Fruit fly (Drosophila melanogaster) whole organism, prepupa: ENCODE data around the gene Hesr.

Experiments used
- Blimp-1 ChIP-seq: fragments of 200-800 bp; sonication (Bioruptor generic); optimal IDR thresholded peaks from 3 replicates; lab custom pipeline; 2017; ENCODE audit warnings: missing biosample characterization, missing genetic modification characterization, mild to moderate bottlenecking, moderate library complexity, missing genetic modification reagents
- CG10631 ChIP-seq: fragments of 200-800 bp; sonication (Bioruptor generic); optimal IDR thresholded peaks from 2 replicates; lab custom pipeline; 2016; ENCODE audit warnings: missing biosample characterization, missing genetic modification characterization
- CG10669 ChIP-seq: fragments of 200-800 bp; sonication (Bioruptor generic); optimal IDR thresholded peaks from 3 replicates; lab custom pipeline; 2018; ENCODE audit warnings: missing biosample characterization, mild to moderate bottlenecking, missing genetic modification characterization, moderate library complexity
- CG11294 ChIP-seq: fragments of 200-800 bp; sonication (Bioruptor generic); IDR thresholded peaks from 2 replicates; pipeline ENCODE4 v1.3.6; 2022; ENCODE audit warnings: missing biosample characterization, missing genetic modification characterization
- CG11762 ChIP-seq: fragments of 200-800 bp; sonication (Bioruptor generic); optimal IDR thresholded peaks from 3 replicates; lab custom pipeline; 2016; ENCODE audit warnings: missing biosample characterization, missing genetic modification characterization; ENCODE audit not compliant: insufficient read depth
- CG11902 ChIP-seq: fragments of 200-800 bp; sonication (Bioruptor generic); optimal IDR thresholded peaks from 3 replicates; lab custom pipeline; 2016; ENCODE audit warnings: missing biosample characterization, missing genetic modification characterization
- CG15336 ChIP-seq: fragments of 200-800 bp; sonication (Bioruptor generic); IDR thresholded peaks from 2 replicates; pipeline ENCODE4 v1.3.6; 2022; ENCODE audit warnings: missing biosample characterization, missing genetic modification characterization
- CG1621 ChIP-seq: fragments of 200-800 bp; sonication (Bioruptor generic); optimal IDR thresholded peaks from 3 replicates; lab custom pipeline; 2018; ENCODE audit warnings: missing biosample characterization, mild to moderate bottlenecking, missing genetic modification characterization
- CG31627 ChIP-seq: fragments of 200-800 bp; sonication (Bioruptor generic); optimal IDR thresholded peaks from 3 replicates; lab custom pipeline; 2016; ENCODE audit warnings: missing biosample characterization, missing genetic modification characterization
- CG32006 ChIP-seq: fragments of 200-800 bp; sonication (Bioruptor generic); optimal IDR thresholded peaks from 3 replicates; lab custom pipeline; 2017; ENCODE audit warnings: missing biosample characterization, mild to moderate bottlenecking, missing genetic modification characterization
- CG34406 ChIP-seq: fragments of 200-800 bp; sonication (Bioruptor generic); optimal IDR thresholded peaks from 3 replicates; lab custom pipeline; 2016; ENCODE audit warnings: missing biosample characterization, missing genetic modification characterization
- CG4318 ChIP-seq: fragments of 200-800 bp; sonication (Bioruptor generic); optimal IDR thresholded peaks from 3 replicates; lab custom pipeline; 2017; ENCODE audit warnings: missing biosample characterization, mild to moderate bottlenecking, missing genetic modification characterization
- CG6163 ChIP-seq: fragments of 200-800 bp; sonication (Bioruptor generic); IDR thresholded peaks from 3 replicates; pipeline ENCODE4 v1.3.6; 2022; ENCODE audit warnings: missing biosample characterization, missing genetic modification characterization
- CG6808 ChIP-seq: fragments of 200-800 bp; sonication (Bioruptor generic); optimal IDR thresholded peaks from 3 replicates; lab custom pipeline; 2017; ENCODE audit warnings: missing biosample characterization, missing genetic modification characterization, mild to moderate bottlenecking, moderate library complexity, missing genetic modification reagents
- CG6854 ChIP-seq: fragments of 200-800 bp; sonication (Bioruptor generic); optimal IDR thresholded peaks from 2 replicates; lab custom pipeline; 2017; ENCODE audit warnings: missing biosample characterization, mild to moderate bottlenecking, missing genetic modification characterization
- CG7368 ChIP-seq: fragments of 200-800 bp; sonication (Bioruptor generic); optimal IDR thresholded peaks from 3 replicates; lab custom pipeline; 2016; ENCODE audit warnings: missing biosample characterization, missing genetic modification characterization
- CG8119 ChIP-seq: fragments of 200-800 bp; sonication (Bioruptor generic); IDR thresholded peaks from 3 replicates; pipeline ENCODE4 v1.3.6; 2022; ENCODE audit warnings: missing biosample characterization, missing genetic modification characterization
- CG8632 ChIP-seq: fragments of 200-800 bp; sonication (Bioruptor generic); optimal IDR thresholded peaks from 3 replicates; lab custom pipeline; 2016; ENCODE audit warnings: missing biosample characterization, missing genetic modification characterization
- Eip75B ChIP-seq: fragments of 200-800 bp; sonication (Bioruptor generic); optimal IDR thresholded peaks from 3 replicates; lab custom pipeline; 2016; ENCODE audit warnings: missing biosample characterization, missing genetic modification characterization
- Eip78C ChIP-seq: fragments of 200-800 bp; sonication (Bioruptor generic); peaks from one replicate; lab custom pipeline; 2016; ENCODE audit warnings: missing biosample characterization, missing genetic modification characterization
- Ets96B ChIP-seq: fragments of 200-800 bp; optimal IDR thresholded peaks from 2 replicates; lab custom pipeline; 2019; ENCODE audit warnings: missing biosample characterization, mild to moderate bottlenecking, missing genetic modification characterization, moderate library complexity
- Gug ChIP-seq: fragments of 200-800 bp; sonication (Bioruptor generic); IDR thresholded peaks from 2 replicates; pipeline ENCODE4 v1.3.6; 2022; ENCODE audit warnings: missing biosample characterization, missing genetic modification characterization
- Hr38 ChIP-seq: sonication (Bioruptor generic); optimal IDR thresholded peaks from 2 replicates; lab custom pipeline; 2016; ENCODE audit warnings: missing biosample characterization, missing genetic modification characterization
- Hr4 ChIP-seq: fragments of 200-800 bp; sonication (Bioruptor generic); optimal IDR thresholded peaks from 3 replicates; lab custom pipeline; 2016; ENCODE audit warnings: missing biosample characterization, missing genetic modification characterization
- Lpt ChIP-seq: fragments of 200-800 bp; sonication (Bioruptor generic); optimal IDR thresholded peaks from 3 replicates; lab custom pipeline; 2016; ENCODE audit warnings: missing biosample characterization, missing genetic modification characterization
- Met ChIP-seq: fragments of 200-800 bp; sonication (Bioruptor generic); optimal IDR thresholded peaks from 3 replicates; lab custom pipeline; 2016; ENCODE audit warnings: missing biosample characterization, missing genetic modification characterization
- Smox ChIP-seq: fragments of 200-800 bp; sonication (Bioruptor generic); optimal IDR thresholded peaks from 3 replicates; lab custom pipeline; 2016; ENCODE audit warnings: missing biosample characterization, missing genetic modification characterization
- Sox15 ChIP-seq: fragments of 200-800 bp; sonication (Bioruptor generic); optimal IDR thresholded peaks from 3 replicates; lab custom pipeline; 2016; ENCODE audit warnings: missing biosample characterization, missing genetic modification characterization
- achi ChIP-seq: fragments of 200-800 bp; sonication (Bioruptor generic); optimal IDR thresholded peaks from 3 replicates; lab custom pipeline; 2016; ENCODE audit warnings: missing biosample characterization, missing genetic modification characterization
- acj6 ChIP-seq: fragments of 200-800 bp; sonication (Bioruptor generic); optimal IDR thresholded peaks from 3 replicates; lab custom pipeline; 2016; ENCODE audit warnings: missing biosample characterization, missing genetic modification characterization
- dac ChIP-seq: fragments of 200-800 bp; sonication (Bioruptor generic); optimal IDR thresholded peaks from 2 replicates; lab custom pipeline; 2017; ENCODE audit warnings: missing biosample characterization, mild to moderate bottlenecking, missing genetic modification characterization
- dsx ChIP-seq: fragments of 200-800 bp; optimal IDR thresholded peaks from 3 replicates; lab custom pipeline; 2019; ENCODE audit warnings: missing biosample characterization, mild to moderate bottlenecking, missing genetic modification characterization, moderate library complexity; ENCODE audit not compliant: poor library complexity, severe bottlenecking
- eg ChIP-seq: fragments of 200-800 bp; sonication (Bioruptor generic); IDR thresholded peaks from 3 replicates; pipeline ENCODE4 v1.3.6; 2022; ENCODE audit warnings: missing biosample characterization, missing genetic modification characterization
- lz ChIP-seq: fragments of 200-800 bp; sonication (Bioruptor generic); optimal IDR thresholded peaks from 3 replicates; lab custom pipeline; 2016; ENCODE audit warnings: missing biosample characterization, missing genetic modification characterization
- net ChIP-seq: fragments of 200-800 bp; sonication (Bioruptor generic); optimal IDR thresholded peaks from 3 replicates; lab custom pipeline; 2016; ENCODE audit warnings: missing biosample characterization, missing genetic modification characterization
- pdm3 ChIP-seq: fragments of 200-800 bp; sonication (Bioruptor generic); optimal IDR thresholded peaks from 3 replicates; lab custom pipeline; 2016; ENCODE audit warnings: missing biosample characterization, missing genetic modification characterization
- salr ChIP-seq, 2 experiments: fragments of 200-800 bp; sonication (Bioruptor generic); optimal IDR thresholded peaks; 3 replicates each; lab custom pipeline; 2016 to 2018; ENCODE audit warnings: missing biosample characterization in 2 of 2, missing genetic modification characterization in 2 of 2, mild to moderate bottlenecking in 1 of 2
- ss ChIP-seq, 2 experiments: fragments of 200-800 bp; sonication (Bioruptor generic); optimal IDR thresholded peaks; 2 replicates in 1 of 2; 3 replicates in 1 of 2; lab custom pipeline; 2017 to 2018; ENCODE audit warnings: mild to moderate bottlenecking in 2 of 2, missing biosample characterization in 2 of 2, missing genetic modification characterization in 2 of 2, moderate library complexity in 1 of 2
- svp ChIP-seq: fragments of 200-800 bp; sonication (Bioruptor generic); peaks from one replicate; lab custom pipeline; 2016; ENCODE audit warnings: missing biosample characterization, missing genetic modification characterization
- topi ChIP-seq: fragments of 200-800 bp; sonication (Bioruptor generic); optimal IDR thresholded peaks from 3 replicates; lab custom pipeline; 2016; ENCODE audit warnings: missing biosample characterization, missing genetic modification characterization
- vri ChIP-seq: fragments of 200-800 bp; sonication (Bioruptor generic); optimal IDR thresholded peaks from 3 replicates; lab custom pipeline; 2016; ENCODE audit warnings: missing biosample characterization, mild to moderate bottlenecking, missing genetic modification characterization

Hesr gene

dm6 chrX:18245182-18245581, 40.2 kb upstream of the Hesr start:
- TF ChIP-seq Met (no peak), salr (GFP tag; optimal IDR thresholded peaks at IDR 0.05; lab: Kevin White, UChicago) (no peak), CG8119 (GFP tag; lab: Robert Waterston, UW) (no peak), CG10669 (GFP tag; lab: Kevin White, UChicago) (no peak), vri (no peak), CG11902 (no peak), pdm3 (GFP tag; lab: Kevin White, UChicago) (no peak), CG31627 (GFP tag; lab: Kevin White, UChicago) (no peak), Sox15 (GFP tag; lab: Kevin White, UChicago) (no peak), CG15336 (no peak), ss (GFP tag; optimal IDR thresholded peaks at IDR 0.05; lab: Kevin White, UChicago) (no peak), net (GFP tag; lab: Kevin White, UChicago) (no peak), Hr38 (GFP tag; lab: Kevin White, UChicago) (no peak)

dm6 chrX:18243376-18244272, 38.7 kb upstream of the Hesr start:
- peak; percentile 70 for TF ChIP-seq svp (GFP tag; lab: Kevin White, UChicago)
- TF ChIP-seq Eip78C (GFP tag; lab: Kevin White, UChicago), result peak; percentile 48
- TF ChIP-seq Smox, result no peak

- no peak for TF ChIP-seq CG6163 (GFP tag; lab: Robert Waterston, UW)
- TF ChIP-seq Eip78C (GFP tag; lab: Kevin White, UChicago), result no peak
- no peak for TF ChIP-seq CG6808
- no peak for TF ChIP-seq acj6
- no peak for TF ChIP-seq Met
- no peak for TF ChIP-seq Lpt (GFP tag; lab: Kevin White, UChicago)
- TF ChIP-seq dsx (GFP tag; lab: Kevin White, UChicago), result no peak
- TF ChIP-seq CG11762 (GFP tag; lab: Kevin White, UChicago), result no peak
- TF ChIP-seq CG10631 (GFP tag; lab: Kevin White, UChicago), result no peak
- no peak for TF ChIP-seq ss (GFP tag; optimal IDR thresholded peaks at IDR 0.05; lab: Kevin White, UChicago)
- TF ChIP-seq CG11294 (GFP tag; lab: Robert Waterston, UW), result no peak
- TF ChIP-seq CG31627 (GFP tag; lab: Kevin White, UChicago), result no peak
Observed at dm6 chrX:18243184-18243375, 38.1 kb upstream of the Hesr start, which contains the start of gene upd2. upd2 (minus strand) TSS chrX:18243284.

- TF ChIP-seq CG4318, result no peak
- TF ChIP-seq, all 60 proteins: peak for 0
Observed at dm6 chrX:18241267-18241666, 36.3 kb upstream of the Hesr start.

dm6 chrX:18239301-18239700, 34.4 kb upstream of the Hesr start:
- TF ChIP-seq svp (GFP tag; lab: Kevin White, UChicago) (no peak), Hr4 (no peak), CG6854 (GFP tag; lab: Kevin White, UChicago) (no peak), Gug (GFP tag; lab: Robert Waterston, UW) (no peak), CG11762 (GFP tag; lab: Kevin White, UChicago) (no peak), CG34406 (GFP tag; lab: Kevin White, UChicago) (no peak), Ets96B (tag; lab: Kevin White, UChicago) (no peak), eg (GFP tag; lab: Robert Waterston, UW) (no peak), CG32006 (GFP tag; lab: Kevin White, UChicago) (peak; percentile 23), ss (GFP tag; optimal IDR thresholded peaks at IDR 0.05; lab: Kevin White, UChicago) (no peak), lz (GFP tag; lab: Kevin White, UChicago) (peak; percentile 22), Eip75B (GFP tag; lab: Kevin White, UChicago) (no peak), Eip78C (GFP tag; lab: Kevin White, UChicago) (peak; percentile 37), Blimp-1 (no peak), achi (GFP tag; lab: Kevin White, UChicago) (no peak), CG11294 (GFP tag; lab: Robert Waterston, UW) (no peak), Hr38 (GFP tag; lab: Kevin White, UChicago) (no peak), pdm3 (GFP tag; lab: Kevin White, UChicago) (peak; percentile 32), topi (GFP tag; lab: Kevin White, UChicago) (peak; percentile 16), net (GFP tag; lab: Kevin White, UChicago) (no peak), Sox15 (GFP tag; lab: Kevin White, UChicago) (no peak), acj6 (no peak), CG8119 (GFP tag; lab: Robert Waterston, UW) (no peak), dsx (GFP tag; lab: Kevin White, UChicago) (no peak), dac (GFP tag; lab: Kevin White, UChicago) (peak; percentile 4), CG8632 (GFP tag; lab: Kevin White, UChicago) (no peak), CG7368 (GFP tag; lab: Kevin White, UChicago) (no peak), CG10669 (GFP tag; lab: Kevin White, UChicago) (no peak), CG1621 (tag; lab: Kevin White, UChicago) (no peak), CG11902 (no peak), Smox (no peak)
